Worm (Caenorhabditis elegans): ENCODE data around the gene mes-2.
A peak's percentile ranks its signal among the peaks of the same experiment; 100 is the strongest.
"Not testable (repeated sequence)": the region's sequence is repeated elsewhere in the genome, so short reads cannot be mapped to it uniquely, and the experiment has no call there.

The mes-2 gene

ce11 chrII:14383644-14384043, at the start of gene mes-2:
Gene mes-2, plus strand, starts transcription at chrII:14383973.
- peak; percentile 3 for TF ChIP-seq nhr-2 (tag; optimal IDR thresholded peaks at IDR 0.05)
- TF ChIP-seq sptf-1 (tag; optimal IDR thresholded peaks at IDR 0.05) = peak; percentile 14
- peak; percentile 57 for TF ChIP-seq ces-1 (GFP tag; optimal IDR thresholded peaks at IDR 0.05)
- TF ChIP-seq ceh-43 (GFP tag; optimal IDR thresholded peaks at IDR 0.05) = no peak
- TF ChIP-seq cnd-1 (tag; optimal IDR thresholded peaks at IDR 0.05) = no peak
- TF ChIP-seq unc-62 (GFP tag; optimal IDR thresholded peaks at IDR 0.05) = peak; percentile 21
- peak; percentile 88 for TF ChIP-seq mep-1 (tag; optimal IDR thresholded peaks at IDR 0.05)
- TF ChIP-seq lin-13 (tag; optimal IDR thresholded peaks at IDR 0.05) = peak; percentile 60
- no peak for TF ChIP-seq nhr-12 (tag; optimal IDR thresholded peaks at IDR 0.05)
- TF ChIP-seq hlh-1 (tag; optimal IDR thresholded peaks at IDR 0.05) = peak; percentile 68
- TF ChIP-seq ceh-83 (GFP tag; optimal IDR thresholded peaks at IDR 0.05) = peak; percentile 53
- peak; percentile 50 for TF ChIP-seq nhr-237 (tag; optimal IDR thresholded peaks at IDR 0.05)
- peak; percentile 37 for TF ChIP-seq lsy-2 (tag; optimal IDR thresholded peaks at IDR 0.05)
- no peak for TF ChIP-seq unc-120 (tag; optimal IDR thresholded peaks at IDR 0.05; ENCODE audit: poor library complexity, severe bottlenecking)
- TF ChIP-seq elt-1 (tag; optimal IDR thresholded peaks at IDR 0.05; ENCODE audit: borderline replicate concordance, insufficient read depth) = no peak
- TF ChIP-seq pha-4 (tag; optimal IDR thresholded peaks at IDR 0.05) = peak; percentile 60

- TF ChIP-seq nhr-76, sptf-1, mls-2 (tag; optimal IDR thresholded peaks at IDR 0.05): not testable (repeated sequence)
Observed at ce11 chrII:14344166-14344565, 39.6 kb upstream of the mes-2 start, which contains the start of gene ddl-3. Gene ddl-3, minus strand, starts transcription at chrII:14344454.

- TF ChIP-seq hlh-1 (tag; optimal IDR thresholded peaks at IDR 0.05); lin-32 (GFP tag; optimal IDR thresholded peaks at IDR 0.05); M03D4.4 (tag; optimal IDR thresholded peaks at IDR 0.05): not testable (repeated sequence)
Observed at ce11 chrII:14346243-14346642, 37.5 kb upstream of the mes-2 start, which contains the start of gene Y54G11A.9. Gene Y54G11A.9, minus strand, starts transcription at chrII:14346438.

ce11 chrII:14349356-14349923, 34.3 kb upstream of the mes-2 start, which contains the start of the genes Y54G11A.17, lin-7 and elof-1:
Gene Y54G11A.17, minus strand, starts transcription at chrII:14349406.
Gene lin-7, minus strand, starts transcription at chrII:14349406.
Gene elof-1, plus strand, starts transcription at chrII:14349738.
- TF ChIP-seq nhr-12 (tag; optimal IDR thresholded peaks at IDR 0.05) (no peak), ceh-39 (tag; optimal IDR thresholded peaks at IDR 0.05) (peak; percentile 87), sem-2 (GFP tag; optimal IDR thresholded peaks at IDR 0.05) (no peak), mep-1 (tag; optimal IDR thresholded peaks at IDR 0.05) (peak; percentile 91), unc-120 (tag; optimal IDR thresholded peaks at IDR 0.05; ENCODE audit: poor library complexity, severe bottlenecking) (peak; percentile 57), nhr-28 (tag; optimal IDR thresholded peaks at IDR 0.05) (no peak), mab-5 (tag; optimal IDR thresholded peaks at IDR 0.05) (no peak), nhr-76 (tag; optimal IDR thresholded peaks at IDR 0.05) (no peak), cnd-1 (tag; optimal IDR thresholded peaks at IDR 0.05) (no peak), unc-62 (GFP tag; optimal IDR thresholded peaks at IDR 0.05) (peak; percentile 20), hlh-1 (tag; optimal IDR thresholded peaks at IDR 0.05) (peak; percentile 36), nhr-2 (tag; optimal IDR thresholded peaks at IDR 0.05) (peak; percentile 63), flh-1 (GFP tag; optimal IDR thresholded peaks at IDR 0.05) (no peak), mls-2 (tag; optimal IDR thresholded peaks at IDR 0.05) (peak; percentile 75), ces-1 (GFP tag; optimal IDR thresholded peaks at IDR 0.05) (peak; percentile 90), ceh-43 (GFP tag; optimal IDR thresholded peaks at IDR 0.05) (peak; percentile 28), M03D4.4 (tag; optimal IDR thresholded peaks at IDR 0.05) (peak; percentile 14), lin-13 (tag; optimal IDR thresholded peaks at IDR 0.05) (peak; percentile 87), nhr-237 (tag; optimal IDR thresholded peaks at IDR 0.05) (peak; percentile 82), drap-1 (GFP tag; optimal IDR thresholded peaks at IDR 0.05) (peak; percentile 23), pha-4 (tag; optimal IDR thresholded peaks at IDR 0.05) (peak; percentile 74), sptf-1 (tag; optimal IDR thresholded peaks at IDR 0.05) (peak; percentile 85), ham-2 (GFP tag; optimal IDR thresholded peaks at IDR 0.05) (no peak), lsy-2 (tag; optimal IDR thresholded peaks at IDR 0.05) (peak; percentile 99)

DNA sequence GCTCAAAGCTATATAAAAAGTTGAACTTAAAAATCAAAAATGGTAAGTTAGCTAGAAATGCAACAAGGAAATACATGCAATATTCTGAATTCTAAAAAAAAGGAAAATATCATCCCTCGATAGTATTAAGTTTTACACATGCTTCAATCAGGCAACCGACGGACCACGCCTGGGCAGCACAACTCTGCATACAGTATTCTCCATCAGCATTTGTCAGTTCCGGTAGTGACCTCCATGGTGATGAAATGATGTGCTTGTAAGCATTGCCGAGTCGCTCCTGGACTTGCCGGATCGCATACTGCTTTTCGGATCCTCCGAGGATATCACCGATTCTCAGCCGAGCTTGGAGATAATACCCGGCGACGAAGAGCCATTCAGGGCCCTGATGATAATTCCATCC, 33.0 kb upstream of the mes-2 start:
- no peak for TF ChIP-seq nhr-28 (tag; optimal IDR thresholded peaks at IDR 0.05)
- TF ChIP-seq bed-3 (GFP tag; optimal IDR thresholded peaks at IDR 0.05) = no peak
- no peak for TF ChIP-seq blmp-1 (tag; optimal IDR thresholded peaks at IDR 0.05)
- TF ChIP-seq ces-1 (GFP tag; optimal IDR thresholded peaks at IDR 0.05) = no peak
- TF ChIP-seq unc-62 (GFP tag; optimal IDR thresholded peaks at IDR 0.05) = no peak
- TF ChIP-seq flh-1 (GFP tag; optimal IDR thresholded peaks at IDR 0.05) = no peak
- no peak for TF ChIP-seq nhr-237 (tag; optimal IDR thresholded peaks at IDR 0.05)
- no peak for TF ChIP-seq ceh-43 (GFP tag; optimal IDR thresholded peaks at IDR 0.05)
- TF ChIP-seq unc-120 (tag; optimal IDR thresholded peaks at IDR 0.05; ENCODE audit: poor library complexity, severe bottlenecking) = no peak
- TF ChIP-seq nhr-12 (tag; optimal IDR thresholded peaks at IDR 0.05) = no peak
- TF ChIP-seq pha-4 (tag; optimal IDR thresholded peaks at IDR 0.05) = no peak
- TF ChIP-seq ham-2 (GFP tag; optimal IDR thresholded peaks at IDR 0.05) = no peak
- no peak for TF ChIP-seq M03D4.4 (tag; optimal IDR thresholded peaks at IDR 0.05)
- TF ChIP-seq sptf-1 (tag; optimal IDR thresholded peaks at IDR 0.05) = no peak
- no peak for TF ChIP-seq elt-1 (tag; optimal IDR thresholded peaks at IDR 0.05; ENCODE audit: borderline replicate concordance, insufficient read depth)
- no peak for TF ChIP-seq sem-2 (GFP tag; optimal IDR thresholded peaks at IDR 0.05)
- no peak for TF ChIP-seq nhr-2 (tag; optimal IDR thresholded peaks at IDR 0.05)
- TF ChIP-seq lin-13 (tag; optimal IDR thresholded peaks at IDR 0.05) = no peak
- TF ChIP-seq ceh-83 (GFP tag; optimal IDR thresholded peaks at IDR 0.05) = no peak
- TF ChIP-seq cnd-1 (tag; optimal IDR thresholded peaks at IDR 0.05) = no peak
